Fruit fly (Drosophila melanogaster) whole organism, embryonic: ENCODE data around the gene lin-52.

Experiments
- ATbp ChIP-seq: fragments of 200-800 bp; sonication (Bioruptor generic); optimal IDR thresholded peaks from 2 replicates; lab custom pipeline; 2017; ENCODE audit warnings: missing biosample characterization, mild to moderate bottlenecking, missing genetic modification characterization, missing genetic modification reagents
- Atf3 ChIP-seq: fragments of 200-800 bp; sonication (Bioruptor generic); optimal IDR thresholded peaks from 3 replicates; lab custom pipeline; 2016; ENCODE audit warnings: missing biosample characterization, missing genetic modification characterization
- BEAF-32 ChIP-seq: fragments of 200-800 bp; sonication (Bioruptor generic); optimal IDR thresholded peaks from 3 replicates; lab custom pipeline; 2017; ENCODE audit warnings: missing biosample characterization, missing genetic modification characterization, mild to moderate bottlenecking, moderate library complexity, missing genetic modification reagents
- CG10147 ChIP-seq: fragments of 200-800 bp; sonication (Bioruptor generic); optimal IDR thresholded peaks from 2 replicates; lab custom pipeline; 2019; ENCODE audit warnings: missing biosample characterization, mild to moderate bottlenecking, missing genetic modification characterization, moderate library complexity
- CG10274 ChIP-seq: fragments of 200-800 bp; sonication (Bioruptor generic); optimal IDR thresholded peaks from 3 replicates; lab custom pipeline; 2017; ENCODE audit warnings: missing biosample characterization, mild to moderate bottlenecking, missing genetic modification characterization
- CG14441 ChIP-seq: fragments of 200-800 bp; sonication (Bioruptor generic); IDR thresholded peaks from 2 replicates; pipeline ENCODE4 v1.3.6; 2022; ENCODE audit warnings: missing biosample characterization, missing genetic modification characterization
- CG14710 ChIP-seq: fragments of 200-800 bp; sonication (Bioruptor generic); optimal IDR thresholded peaks from 3 replicates; lab custom pipeline; 2019; ENCODE audit warnings: missing biosample characterization, mild to moderate bottlenecking, missing genetic modification characterization, moderate library complexity
- CG14860 ChIP-seq: fragments of 200-800 bp; sonication (Bioruptor generic); IDR thresholded peaks from 3 replicates; pipeline ENCODE4 v1.3.6; 2022; ENCODE audit warnings: missing biosample characterization, missing genetic modification characterization; ENCODE audit not compliant: partially characterized antibody
- CG16779 ChIP-seq: fragments of 200-800 bp; sonication (Bioruptor generic); IDR thresholded peaks from 2 replicates; pipeline ENCODE4 v1.3.6; 2022; ENCODE audit warnings: missing biosample characterization, missing genetic modification characterization
- CG1792 ChIP-seq: fragments of 200-800 bp; sonication (Bioruptor generic); optimal IDR thresholded peaks from 2 replicates; lab custom pipeline; 2016; ENCODE audit warnings: missing biosample characterization, missing genetic modification characterization
- CG18476 ChIP-seq: fragments of 200-800 bp; sonication (Bioruptor generic); optimal IDR thresholded peaks from 2 replicates; lab custom pipeline; 2016; ENCODE audit warnings: missing biosample characterization, mild to moderate bottlenecking, missing genetic modification characterization
- CG2120 ChIP-seq: fragments of 200-800 bp; sonication (Bioruptor generic); optimal IDR thresholded peaks from 3 replicates; lab custom pipeline; 2016; ENCODE audit warnings: missing biosample characterization, missing genetic modification characterization
- CG30020 ChIP-seq: fragments of 200-800 bp; optimal IDR thresholded peaks from 2 replicates; lab custom pipeline; 2019; ENCODE audit warnings: missing biosample characterization, mild to moderate bottlenecking, missing genetic modification characterization, moderate library complexity
- CG31388 ChIP-seq: fragments of 200-800 bp; sonication (Bioruptor generic); optimal IDR thresholded peaks from 2 replicates; lab custom pipeline; 2016; ENCODE audit warnings: missing biosample characterization, missing genetic modification characterization
- CG33557 ChIP-seq: fragments of 200-800 bp; sonication (Bioruptor generic); optimal IDR thresholded peaks from 2 replicates; lab custom pipeline; 2019; ENCODE audit warnings: missing biosample characterization, mild to moderate bottlenecking, missing genetic modification characterization, moderate library complexity
- CG34376 ChIP-seq: fragments of 200-800 bp; sonication (Bioruptor generic); optimal IDR thresholded peaks from 2 replicates; lab custom pipeline; 2018; ENCODE audit warnings: missing biosample characterization, mild to moderate bottlenecking, missing genetic modification characterization
- CG4424 ChIP-seq: fragments of 200-800 bp; sonication (Bioruptor generic); optimal IDR thresholded peaks from 3 replicates; lab custom pipeline; 2016; ENCODE audit warnings: missing biosample characterization, missing genetic modification characterization
- CG4730 ChIP-seq: fragments of 200-800 bp; sonication (Bioruptor generic); IDR thresholded peaks from 2 replicates; pipeline ENCODE4 v1.3.6; 2022; ENCODE audit warnings: missing biosample characterization, missing genetic modification characterization
- CG6689 ChIP-seq: fragments of 200-800 bp; sonication (Bioruptor generic); IDR thresholded peaks from 2 replicates; pipeline ENCODE4 v1.3.6; 2022; ENCODE audit warnings: missing biosample characterization, missing genetic modification characterization
- CG7372 ChIP-seq: fragments of 200-800 bp; sonication (Bioruptor generic); IDR thresholded peaks from 2 replicates; pipeline ENCODE4 v1.3.6; 2022; ENCODE audit warnings: missing biosample characterization, missing genetic modification characterization
- CG7556 ChIP-seq: fragments of 200-800 bp; sonication (Bioruptor generic); optimal IDR thresholded peaks from 2 replicates; lab custom pipeline; 2017; ENCODE audit warnings: missing biosample characterization, mild to moderate bottlenecking, missing genetic modification characterization
- CG8290 ChIP-seq, 3 experiments: fragments of 200-800 bp; sonication (Bioruptor generic); optimal IDR thresholded peaks; 2 replicates each; lab custom pipeline; 2016 to 2019; ENCODE audit warnings: missing biosample characterization in 3 of 3, missing genetic modification characterization in 3 of 3, mild to moderate bottlenecking in 2 of 3, moderate library complexity in 1 of 3
- Dad ChIP-seq: fragments of 200-800 bp; sonication (Bioruptor generic); optimal IDR thresholded peaks from 3 replicates; lab custom pipeline; 2016; ENCODE audit warnings: missing biosample characterization, missing genetic modification characterization
- Dip2 ChIP-seq: fragments of 200-800 bp; sonication (Bioruptor generic); IDR thresholded peaks from 2 replicates; pipeline ENCODE4 v1.3.6; 2022; ENCODE audit warnings: missing biosample characterization, missing genetic modification characterization
- Doc3 ChIP-seq: fragments of 200-800 bp; sonication (Bioruptor generic); IDR thresholded peaks from 3 replicates; pipeline ENCODE4 v1.3.6; 2022; ENCODE audit warnings: missing biosample characterization, missing genetic modification characterization; ENCODE audit not compliant: partially characterized antibody
- Mrtf ChIP-seq: fragments of 200-800 bp; sonication (Bioruptor generic); IDR thresholded peaks from 3 replicates; pipeline ENCODE4 v1.3.6; 2022; ENCODE audit warnings: missing biosample characterization, missing genetic modification characterization
- Ptx1 ChIP-seq: fragments of 200-800 bp; sonication (Bioruptor generic); IDR thresholded peaks from 2 replicates; pipeline ENCODE4 v1.3.6; 2022; ENCODE audit warnings: missing biosample characterization, missing genetic modification characterization
- Rfx ChIP-seq: fragments of 200-800 bp; sonication (Bioruptor generic); IDR thresholded peaks from 2 replicates; pipeline ENCODE4 v1.3.6; 2022; ENCODE audit warnings: missing biosample characterization, missing genetic modification characterization
- bcd ChIP-seq: fragments of 200-800 bp; sonication (Bioruptor generic); optimal IDR thresholded peaks from 2 replicates; lab custom pipeline; 2017; ENCODE audit warnings: missing biosample characterization, mild to moderate bottlenecking, missing genetic modification characterization
- chif ChIP-seq, 2 experiments: fragments of 200-800 bp; sonication (Bioruptor generic); optimal IDR thresholded peaks; 3 replicates each; lab custom pipeline; 2016; ENCODE audit warnings: missing biosample characterization in 2 of 2, missing genetic modification characterization in 2 of 2
- chm ChIP-seq: fragments of 200-800 bp; sonication (Bioruptor generic); IDR thresholded peaks from 2 replicates; pipeline ENCODE4 v1.3.6; 2022; ENCODE audit warnings: missing biosample characterization, missing genetic modification characterization
- dm ChIP-seq: fragments of 200-800 bp; sonication (Bioruptor generic); optimal IDR thresholded peaks from 3 replicates; lab custom pipeline; 2016; ENCODE audit warnings: missing biosample characterization, missing genetic modification characterization
- fd3F ChIP-seq: fragments of 200-800 bp; sonication (Bioruptor generic); optimal IDR thresholded peaks from 2 replicates; lab custom pipeline; 2018; ENCODE audit warnings: missing biosample characterization, mild to moderate bottlenecking, missing genetic modification characterization, moderate library complexity
- ftz-f1 ChIP-seq: fragments of 200-800 bp; sonication (Bioruptor generic); optimal IDR thresholded peaks from 2 replicates; lab custom pipeline; 2016; ENCODE audit warnings: missing biosample characterization, missing genetic modification characterization
- gcm ChIP-seq: fragments of 200-800 bp; sonication (Bioruptor generic); optimal IDR thresholded peaks from 2 replicates; lab custom pipeline; 2019; ENCODE audit warnings: missing biosample characterization, mild to moderate bottlenecking, missing genetic modification characterization, moderate library complexity
- mam ChIP-seq: fragments of 200-800 bp; sonication (Bioruptor generic); optimal IDR thresholded peaks from 3 replicates; lab custom pipeline; 2016; ENCODE audit warnings: missing biosample characterization, missing genetic modification characterization
- nmo ChIP-seq: fragments of 200-800 bp; sonication (Bioruptor generic); optimal IDR thresholded peaks from 2 replicates; lab custom pipeline; 2018; ENCODE audit warnings: missing biosample characterization, mild to moderate bottlenecking, missing genetic modification characterization, moderate library complexity
- pros ChIP-seq: fragments of 200-800 bp; sonication (Bioruptor generic); optimal IDR thresholded peaks from 3 replicates; lab custom pipeline; 2019; ENCODE audit warnings: missing biosample characterization, mild to moderate bottlenecking, missing genetic modification characterization, moderate library complexity
- sd ChIP-seq: fragments of 200-800 bp; sonication (Bioruptor generic); optimal IDR thresholded peaks from 3 replicates; lab custom pipeline; 2018; ENCODE audit warnings: missing biosample characterization, mild to moderate bottlenecking, missing genetic modification characterization, moderate library complexity
- sisA ChIP-seq: fragments of 200-800 bp; sonication (Bioruptor generic); IDR thresholded peaks from 2 replicates; pipeline ENCODE4 v1.3.6; 2022; ENCODE audit warnings: missing biosample characterization, missing genetic modification characterization
- slp2 ChIP-seq: fragments of 200-800 bp; sonication (Bioruptor generic); optimal IDR thresholded peaks from 2 replicates; lab custom pipeline; 2016; ENCODE audit warnings: missing biosample characterization, missing genetic modification characterization
- sug ChIP-seq: fragments of 200-800 bp; optimal IDR thresholded peaks from 2 replicates; lab custom pipeline; 2019; ENCODE audit warnings: missing biosample characterization, mild to moderate bottlenecking, missing genetic modification characterization, moderate library complexity
- tap ChIP-seq: fragments of 200-800 bp; optimal IDR thresholded peaks from 3 replicates; lab custom pipeline; 2019; ENCODE audit warnings: missing biosample characterization, mild to moderate bottlenecking, missing genetic modification characterization, moderate library complexity
- tin ChIP-seq: fragments of 200-800 bp; sonication (Bioruptor generic); optimal IDR thresholded peaks from 3 replicates; lab custom pipeline; 2016; ENCODE audit warnings: missing biosample characterization, missing genetic modification characterization
- tna ChIP-seq: fragments of 200-800 bp; sonication (Bioruptor generic); IDR thresholded peaks from 2 replicates; pipeline ENCODE4 v1.3.6; 2022; ENCODE audit warnings: missing biosample characterization, missing genetic modification characterization; ENCODE audit not compliant: partially characterized antibody
- toy ChIP-seq: fragments of 200-800 bp; sonication (Bioruptor generic); IDR thresholded peaks from 2 replicates; pipeline ENCODE4 v1.3.6; 2022; ENCODE audit warnings: missing biosample characterization, missing genetic modification characterization
- vnd ChIP-seq: fragments of 200-800 bp; sonication (Bioruptor generic); IDR thresholded peaks from 3 replicates; pipeline ENCODE4 v1.3.6; 2022; ENCODE audit warnings: missing biosample characterization, missing genetic modification characterization; ENCODE audit not compliant: partially characterized antibody

lin-52 gene

dm6 chrX:5746864-5747861 is 7.6 kb downstream of the lin-52 start, which contains the start of the genes IntS6 and Rtel1 (continued):
- peak; percentile 70 for TF ChIP-seq CG30020 (tag; lab: Kevin White, UChicago)
- TF ChIP-seq fd3F: peak; percentile 87
- TF ChIP-seq pros (GFP tag; lab: Kevin White, UChicago): peak; percentile 29
- TF ChIP-seq CG1792: peak; percentile 85
- TF ChIP-seq mam: peak; percentile 96
- peak; percentile 91 for TF ChIP-seq sug (tag; lab: Kevin White, UChicago)
- TF ChIP-seq toy: peak; percentile 58; the same call in 1 of the 2 replicates
- TF ChIP-seq sisA (GFP tag; lab: Robert Waterston, UW): peak; percentile 93
- TF ChIP-seq ftz-f1 (GFP tag; lab: Kevin White, UChicago): no peak
- peak; percentile 70 for TF ChIP-seq CG10274
- TF ChIP-seq Dip2: no peak
- TF ChIP-seq CG14441 (GFP tag; lab: Robert Waterston, UW): peak; percentile 89
- TF ChIP-seq CG4730 (GFP tag; lab: Robert Waterston, UW): peak; percentile 80
- peak; percentile 84 for TF ChIP-seq CG7372
- TF ChIP-seq Dad: peak; percentile 78
- TF ChIP-seq tna (GFP tag; lab: Robert Waterston, UW): no peak
- peak; percentile 73 for TF ChIP-seq chm
- TF ChIP-seq slp2 (GFP tag; lab: Kevin White, UChicago): peak; percentile 82
- TF ChIP-seq Rfx (GFP tag; lab: Robert Waterston, UW): peak; percentile 94
- TF ChIP-seq CG34376 (GFP tag; lab: Kevin White, UChicago): peak; percentile 98
- peak; percentile 81 for TF ChIP-seq CG16779 (GFP tag; lab: Robert Waterston, UW)
- TF ChIP-seq nmo: peak; percentile 90
- TF ChIP-seq CG14710 (tag; lab: Kevin White, UChicago): peak; percentile 85
- peak; percentile 89 for TF ChIP-seq tin (GFP tag; lab: Kevin White, UChicago)
- peak; percentile 87 to 93 for TF ChIP-seq chif (GFP tag; optimal IDR thresholded peaks at IDR 0.05; lab: Kevin White, UChicago)
- TF ChIP-seq sd (tag; lab: Kevin White, UChicago): peak; percentile 61
- TF ChIP-seq gcm: peak; percentile 81
- TF ChIP-seq CG10147: peak; percentile 87
- peak; percentile 96 for TF ChIP-seq CG2120 (GFP tag; lab: Kevin White, UChicago)
- TF ChIP-seq BEAF-32 (GFP tag; lab: Kevin White, UChicago): peak; percentile 58
- TF ChIP-seq CG31388 (GFP tag; lab: Kevin White, UChicago): peak; percentile 62
- peak; percentile 86 for TF ChIP-seq Atf3 (GFP tag; lab: Kevin White, UChicago)
- peak; percentile 91 for TF ChIP-seq bcd (GFP tag; lab: Kevin White, UChicago)
- no peak for TF ChIP-seq CG14860 (GFP tag; lab: Robert Waterston, UW)
- TF ChIP-seq Ptx1 (GFP tag; lab: Robert Waterston, UW): peak; percentile 94
- TF ChIP-seq Doc3 (GFP tag; lab: Robert Waterston, UW): no peak
- TF ChIP-seq CG4424 (GFP tag; lab: Kevin White, UChicago): peak; percentile 90
- no peak for TF ChIP-seq vnd (GFP tag; lab: Robert Waterston, UW)
- peak; percentile 84 for TF ChIP-seq CG8290 (GFP tag; optimal IDR thresholded peaks at IDR 0.05; lab: Kevin White, UChicago)
- TF ChIP-seq CG8290 (tag; optimal IDR thresholded peaks at IDR 0.05; lab: Kevin White, UChicago): peak in 1 of 2 experiments; percentile 97
- peak; percentile 87 for TF ChIP-seq CG18476 (GFP tag; lab: Kevin White, UChicago)
- TF ChIP-seq CG6689: peak; percentile 90
- TF ChIP-seq ATbp (GFP tag; lab: Kevin White, UChicago): peak; percentile 77
- TF ChIP-seq CG33557: peak; percentile 87
- TF ChIP-seq CG7556 (GFP tag; lab: Kevin White, UChicago): peak; percentile 86
- peak; percentile 86 for TF ChIP-seq tap (tag; lab: Kevin White, UChicago)
- peak; percentile 84 for TF ChIP-seq dm (GFP tag; lab: Kevin White, UChicago)
- peak; percentile 89 for TF ChIP-seq Mrtf
